Fruit fly (Drosophila melanogaster): ENCODE measurements around the gene CG5888.

- TF ChIP-seq Eip74EF (GFP tag; optimal IDR thresholded peaks at IDR 0.05) (no peak), ab (GFP tag; optimal IDR thresholded peaks at IDR 0.05) (no peak), slou (GFP tag; optimal IDR thresholded peaks at IDR 0.05) (no peak)
Measured at dm6 chr2L:16448451-16449206, at the start of gene CG5888.
